Fruit fly (Drosophila melanogaster) whole organism, prepupa: Measurements from ENCODE around the gene TTLL3A.

Experiments
- CG8319 ChIP-seq: fragments of 200-800 bp; sonication (Bioruptor generic); optimal IDR thresholded peaks from 3 replicates; lab custom pipeline; 2016; ENCODE audit warnings: missing biosample characterization, missing genetic modification characterization
- Eip75B ChIP-seq: fragments of 200-800 bp; sonication (Bioruptor generic); optimal IDR thresholded peaks from 3 replicates; lab custom pipeline; 2016; ENCODE audit warnings: missing biosample characterization, missing genetic modification characterization
- Met ChIP-seq: fragments of 200-800 bp; sonication (Bioruptor generic); optimal IDR thresholded peaks from 3 replicates; lab custom pipeline; 2016; ENCODE audit warnings: missing biosample characterization, missing genetic modification characterization
- Sox15 ChIP-seq: fragments of 200-800 bp; sonication (Bioruptor generic); optimal IDR thresholded peaks from 3 replicates; lab custom pipeline; 2016; ENCODE audit warnings: missing biosample characterization, missing genetic modification characterization
- cyc ChIP-seq: fragments of 200-800 bp; sonication (Bioruptor generic); optimal IDR thresholded peaks from 3 replicates; lab custom pipeline; 2016; ENCODE audit warnings: missing biosample characterization, missing genetic modification characterization
- dsx ChIP-seq: fragments of 200-800 bp; optimal IDR thresholded peaks from 3 replicates; lab custom pipeline; 2019; ENCODE audit warnings: missing biosample characterization, mild to moderate bottlenecking, missing genetic modification characterization, moderate library complexity; ENCODE audit not compliant: poor library complexity, severe bottlenecking
- fkh ChIP-seq: fragments of 200-800 bp; sonication (Bioruptor generic); optimal IDR thresholded peaks from 3 replicates; lab custom pipeline; 2017; ENCODE audit warnings: missing biosample characterization, mild to moderate bottlenecking, missing genetic modification characterization, moderate library complexity

- TF ChIP-seq Eip75B (GFP tag; lab: Kevin White, UChicago) (peak; percentile 68), CG8319 (peak; percentile 2), cyc (GFP tag; lab: Kevin White, UChicago) (peak; percentile 18), dsx (GFP tag; lab: Kevin White, UChicago) (peak; percentile 72), Sox15 (GFP tag; lab: Kevin White, UChicago) (peak; percentile 11), Met (GFP tag; lab: Kevin White, UChicago) (peak; percentile 65), fkh (GFP tag; lab: Kevin White, UChicago) (no peak)
These were observed 46.2 kb downstream of the TTLL3A start for dm6 chr2L:6693794-6694254.
